Fruit fly (Drosophila melanogaster): ENCODE data around the gene topi.

DNA sequence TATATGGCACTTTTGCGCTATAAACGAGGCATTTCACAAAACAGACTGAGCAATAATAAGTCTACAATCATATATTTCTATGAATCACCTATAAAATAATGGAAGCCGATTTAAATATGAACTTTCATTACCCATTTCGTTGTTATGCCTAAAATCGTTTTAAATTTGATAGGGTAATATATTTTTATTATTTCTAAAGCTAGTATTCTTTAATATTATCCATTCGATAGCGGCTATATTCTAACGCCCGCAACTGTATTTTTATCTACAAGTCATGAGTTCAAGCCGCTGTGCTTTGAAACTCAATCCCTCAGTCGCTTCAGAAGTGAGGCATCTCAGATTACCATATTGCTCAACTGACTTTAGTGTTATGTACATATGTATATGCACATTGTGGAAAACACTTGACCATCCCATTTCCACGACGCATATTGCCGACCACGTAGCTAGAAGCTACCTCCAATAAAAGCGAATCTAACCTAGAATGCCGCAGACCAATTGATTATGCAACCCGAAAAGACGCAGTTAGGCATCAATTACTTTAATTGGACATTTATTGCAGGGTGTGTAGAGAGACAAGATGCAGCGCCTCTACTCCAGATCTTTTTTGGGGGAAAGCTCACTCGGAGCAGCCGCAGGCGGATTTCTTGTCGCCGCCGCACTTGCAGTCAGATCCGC lies 8.5 kb downstream of the topi start:
- no peak for TF ChIP-seq Myc (optimal IDR thresholded peaks at IDR 0.05)
- no peak for TF ChIP-seq h (optimal IDR thresholded peaks at IDR 0.05)
- TF ChIP-seq ttk (optimal IDR thresholded peaks at IDR 0.05), result no peak
- TF ChIP-seq psq (optimal IDR thresholded peaks at IDR 0.05), result no peak
- TF ChIP-seq insv (optimal IDR thresholded peaks at IDR 0.05), result no peak

All from Kc167 (cell line).